Worm (Caenorhabditis elegans): ENCODE measurements around the gene str-244.

DNA sequence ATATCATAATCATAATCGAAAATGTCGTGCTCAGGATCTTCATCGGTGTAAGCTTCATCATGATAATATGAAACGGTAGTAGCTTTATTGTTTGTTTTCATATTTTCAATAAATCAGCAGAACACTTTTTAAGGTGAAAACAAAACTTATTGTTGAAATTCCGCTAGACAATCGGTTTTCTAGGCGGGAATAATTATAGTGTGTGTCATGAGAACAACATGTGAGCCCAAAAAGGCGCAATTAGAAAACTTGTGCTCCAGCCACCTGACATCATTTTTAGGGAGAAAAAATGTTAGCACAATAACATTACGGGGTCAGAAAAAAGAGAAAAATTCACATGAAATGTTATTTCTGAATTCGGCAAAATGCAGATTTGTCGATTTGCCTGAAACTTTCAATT is 24.7 kb downstream of the str-244 start, which contains the start of gene srw-8:
- no peak for TF ChIP-seq sea-2 (GFP tag; IDR thresholded peaks at IDR 0.05)
- no peak for TF ChIP-seq madf-10 (tag; optimal IDR thresholded peaks at IDR 0.05)
- TF ChIP-seq nhr-90 (tag; optimal IDR thresholded peaks at IDR 0.05): no peak
- TF ChIP-seq Y95B8A.8 (GFP tag; IDR thresholded peaks at IDR 0.05): no peak
- TF ChIP-seq lin-35 (GFP tag; optimal IDR thresholded peaks at IDR 0.05): no peak
